Fruit fly (Drosophila melanogaster): ENCODE measurements around the gene Grip163.

The Grip163 gene

dm6 chr3L:12045443-12045842, 47.5 kb upstream of the Grip163 start (continued):
- TF ChIP-seq CG17186 (GFP tag; optimal IDR thresholded peaks at IDR 0.05): no peak
- no peak for TF ChIP-seq CG32772 (GFP tag; IDR thresholded peaks at IDR 0.05)
- TF ChIP-seq CG8290 (GFP tag; optimal IDR thresholded peaks at IDR 0.05): no peak
- peak in 1 of 2 experiments; percentile 18 for TF ChIP-seq CG8290 (tag; optimal IDR thresholded peaks at IDR 0.05)
- no peak for TF ChIP-seq Taf1 (GFP tag; IDR thresholded peaks at IDR 0.05)
- no peak for TF ChIP-seq ap (GFP tag; IDR thresholded peaks at IDR 0.05)
- peak; percentile 65 for TF ChIP-seq mirr (GFP tag; optimal IDR thresholded peaks at IDR 0.05)
- TF ChIP-seq D19A (tag; optimal IDR thresholded peaks at IDR 0.05): no peak
- peak; percentile 42; the same call in 1 of the 2 replicates for TF ChIP-seq NFAT (GFP tag; IDR thresholded peaks at IDR 0.05)
- TF ChIP-seq stc (GFP tag; IDR thresholded peaks at IDR 0.05): no peak
- TF ChIP-seq Hr3 (GFP tag; optimal IDR thresholded peaks at IDR 0.05): no peak
- peak in 1 of 2 experiments; percentile 10 for TF ChIP-seq bsh (GFP tag; optimal IDR thresholded peaks at IDR 0.05)
- TF ChIP-seq D (optimal IDR thresholded peaks at IDR 0.05): no peak
- peak; percentile 12 for TF ChIP-seq D (GFP tag; optimal IDR thresholded peaks at IDR 0.05)
- peak; percentile 35 for TF ChIP-seq CG13123 (GFP tag; optimal IDR thresholded peaks at IDR 0.05)
- TF ChIP-seq cato (GFP tag; optimal IDR thresholded peaks at IDR 0.05; ENCODE audit: borderline replicate concordance): no peak
- TF ChIP-seq sens (GFP tag): peak; percentile 59
- TF ChIP-seq sob (GFP tag; IDR thresholded peaks at IDR 0.05): peak; percentile 68; the same call in 1 of the 2 replicates
- peak; percentile 10 for TF ChIP-seq scrt (GFP tag; optimal IDR thresholded peaks at IDR 0.05)
- TF ChIP-seq slp2 (GFP tag; optimal IDR thresholded peaks at IDR 0.05): no peak
- TF ChIP-seq grn (GFP tag; optimal IDR thresholded peaks at IDR 0.05): peak; percentile 36
- peak; percentile 49; the same call in 1 of the 3 replicates for TF ChIP-seq CG2199 (GFP tag; IDR thresholded peaks at IDR 0.05)
- no peak for TF ChIP-seq sens-2 (GFP tag; IDR thresholded peaks at IDR 0.05)
- no peak for TF ChIP-seq kay (GFP tag; optimal IDR thresholded peaks at IDR 0.05)
- peak; percentile 7; the same call in 1 of the 2 replicates for TF ChIP-seq tna (GFP tag; IDR thresholded peaks at IDR 0.05; ENCODE audit: partially characterized antibody)
- peak; percentile 46 for TF ChIP-seq ATbp (GFP tag; optimal IDR thresholded peaks at IDR 0.05)
- TF ChIP-seq bbx (GFP tag; IDR thresholded peaks at IDR 0.05; ENCODE audit: partially characterized antibody): no peak
- peak; percentile 29 for TF ChIP-seq B-H2 (GFP tag; optimal IDR thresholded peaks at IDR 0.05)
- TF ChIP-seq ato (GFP tag; IDR thresholded peaks at IDR 0.05; ENCODE audit: partially characterized antibody): no peak
- no peak for TF ChIP-seq Sry-δ (GFP tag; optimal IDR thresholded peaks at IDR 0.05)
- no peak for TF ChIP-seq CG9876 (GFP tag; optimal IDR thresholded peaks at IDR 0.05)
- peak; percentile 20 for TF ChIP-seq CG2120 (GFP tag; optimal IDR thresholded peaks at IDR 0.05)
- TF ChIP-seq CrebB (tag; optimal IDR thresholded peaks at IDR 0.05): no peak
- TF ChIP-seq CG17802 (tag; optimal IDR thresholded peaks at IDR 0.05): no peak
- TF ChIP-seq fru (optimal IDR thresholded peaks at IDR 0.05): no peak
- peak; percentile 1 for TF ChIP-seq D19B (GFP tag; optimal IDR thresholded peaks at IDR 0.05)
- TF ChIP-seq Antp (GFP tag; optimal IDR thresholded peaks at IDR 0.05): no peak
- peak; percentile 38 for TF ChIP-seq CG15601 (tag; optimal IDR thresholded peaks at IDR 0.05)
- TF ChIP-seq vvl (GFP tag; IDR thresholded peaks at IDR 0.05): peak; percentile 31; the same call in 1 of the 2 replicates
- TF ChIP-seq jing (GFP tag; optimal IDR thresholded peaks at IDR 0.05): no peak
- TF ChIP-seq Spps (tag; optimal IDR thresholded peaks at IDR 0.05): no peak
- TF ChIP-seq Xrp1 (GFP tag; IDR thresholded peaks at IDR 0.05): 0 out of 2 replicates have a peak, but pooled peaks have one; percentile 24
- no peak for TF ChIP-seq sd (tag; optimal IDR thresholded peaks at IDR 0.05)
- TF ChIP-seq CG15479 (GFP tag; optimal IDR thresholded peaks at IDR 0.05): no peak
- no peak for TF ChIP-seq CG6813 (GFP tag; optimal IDR thresholded peaks at IDR 0.05)
- no peak for TF ChIP-seq CG18011 (GFP tag; optimal IDR thresholded peaks at IDR 0.05)
- no peak for TF ChIP-seq slbo (GFP tag; IDR thresholded peaks at IDR 0.05)
- TF ChIP-seq Med (GFP tag): peak; percentile 67
- TF ChIP-seq pfk (GFP tag; optimal IDR thresholded peaks at IDR 0.05): no peak
- peak; percentile 2 for TF ChIP-seq CG12659 (GFP tag; optimal IDR thresholded peaks at IDR 0.05)
- TF ChIP-seq CG12299 (tag; optimal IDR thresholded peaks at IDR 0.05): no peak
- peak; percentile 6 for TF ChIP-seq CG17385 (GFP tag; optimal IDR thresholded peaks at IDR 0.05)
